Worm (Caenorhabditis elegans) whole organism, L3 larva: ENCODE measurements around the gene glo-4.

ENCODE experiments used
- R02D3.7 ChIP-seq: fragments of 150-350 bp; optimal IDR thresholded peaks from 2 replicates; lab custom pipeline; 2014; ENCODE audit warnings: missing biosample characterization, missing genetic modification characterization
- ZK546.5 ChIP-seq: sonication (generic microtip); optimal IDR thresholded peaks from 2 replicates; lab custom pipeline; 2017; ENCODE audit warnings: missing biosample characterization, missing genetic modification characterization
- aly-2 ChIP-seq: fragments of 150-350 bp; optimal IDR thresholded peaks from 2 replicates; lab custom pipeline; 2014; ENCODE audit warnings: missing biosample characterization, missing genetic modification characterization
- ama-1 ChIP-seq: fragments of 150-350 bp; optimal IDR thresholded peaks from 2 replicates; lab custom pipeline; 2018
- ceh-16 ChIP-seq: sonication (generic microtip); optimal IDR thresholded peaks from 2 replicates; lab custom pipeline; 2017; ENCODE audit warnings: missing biosample characterization, missing genetic modification characterization
- ceh-28 ChIP-seq: fragments of 150-350 bp; optimal IDR thresholded peaks from 2 replicates; lab custom pipeline; 2014; ENCODE audit warnings: missing biosample characterization, missing genetic modification reagents, missing genetic modification characterization
- ceh-82 ChIP-seq: fragments of 150-350 bp; optimal IDR thresholded peaks from 2 replicates; lab custom pipeline; 2014; ENCODE audit warnings: missing biosample characterization, missing genetic modification characterization
- daf-12 ChIP-seq: fragments of 150-350 bp; optimal IDR thresholded peaks from 2 replicates; lab custom pipeline; 2014; ENCODE audit warnings: missing biosample characterization, missing genetic modification reagents, missing genetic modification characterization
- egl-27 ChIP-seq: sonication (generic microtip); optimal IDR thresholded peaks from 4 replicates; lab custom pipeline; 2017; ENCODE audit warnings: missing biosample characterization, missing genetic modification reagents, missing genetic modification characterization
- egl-5 ChIP-seq: fragments of 150-350 bp; optimal IDR thresholded peaks from 2 replicates; lab custom pipeline; 2017; ENCODE audit warnings: missing biosample characterization, missing genetic modification reagents, missing genetic modification characterization, inconsistent platforms
- elt-1 ChIP-seq: fragments of 150-350 bp; optimal IDR thresholded peaks from 2 replicates; lab custom pipeline; 2014; ENCODE audit warnings: missing biosample characterization, missing genetic modification characterization
- elt-2 ChIP-seq: sonication (generic microtip); optimal IDR thresholded peaks from 2 replicates; lab custom pipeline; 2016; ENCODE audit warnings: missing genetic modification reagents, mild to moderate bottlenecking, missing genetic modification characterization, missing compliant biosample characterization
- elt-3 ChIP-seq, 3 experiments: fragments of 150-350 bp in 1 of 3; sonication (generic microtip) in 2 of 3; optimal IDR thresholded peaks; 2 replicates in 2 of 3; 4 replicates in 1 of 3; lab custom pipeline; 2014 to 2017; ENCODE audit warnings: missing biosample characterization in 3 of 3, missing genetic modification characterization in 3 of 3
- fkh-2 ChIP-seq: fragments of 150-350 bp; optimal IDR thresholded peaks from 2 replicates; lab custom pipeline; 2014; ENCODE audit warnings: missing biosample characterization, missing genetic modification reagents, missing genetic modification characterization
- fos-1 ChIP-seq: fragments of 150-350 bp; optimal IDR thresholded peaks from 2 replicates; lab custom pipeline; 2014; ENCODE audit warnings: missing biosample characterization, missing genetic modification characterization
- hmg-11 ChIP-seq: sonication (generic microtip); optimal IDR thresholded peaks from 2 replicates; lab custom pipeline; 2016; ENCODE audit warnings: missing genetic modification characterization, missing compliant biosample characterization
- jun-1 ChIP-seq: fragments of 150-350 bp; optimal IDR thresholded peaks from 2 replicates; lab custom pipeline; 2014; ENCODE audit warnings: missing biosample characterization, missing genetic modification reagents, missing genetic modification characterization
- lin-15B ChIP-seq: fragments of 150-350 bp; optimal IDR thresholded peaks from 2 replicates; lab custom pipeline; 2014; ENCODE audit warnings: missing biosample characterization, missing genetic modification characterization
- lin-39 ChIP-seq: fragments of 150-350 bp; optimal IDR thresholded peaks from 2 replicates; lab custom pipeline; 2018; ENCODE audit warnings: missing biosample characterization, missing genetic modification reagents, missing genetic modification characterization
- lsy-12 ChIP-seq: sonication (generic microtip); optimal IDR thresholded peaks from 2 replicates; lab custom pipeline; 2016; ENCODE audit warnings: mild to moderate bottlenecking, missing genetic modification characterization, missing compliant biosample characterization
- mdl-1 ChIP-seq: fragments of 150-350 bp; optimal IDR thresholded peaks from 2 replicates; lab custom pipeline; 2014; ENCODE audit warnings: missing biosample characterization, missing genetic modification characterization
- mml-1 ChIP-seq: fragments of 150-350 bp; sonication (generic microtip); optimal IDR thresholded peaks from 3 replicates; lab custom pipeline; 2014; ENCODE audit warnings: missing biosample characterization, missing genetic modification characterization
- nfya-1 ChIP-seq: sonication (generic microtip); optimal IDR thresholded peaks from 2 replicates; lab custom pipeline; 2017; ENCODE audit warnings: missing genetic modification characterization, mild to moderate bottlenecking, missing compliant biosample characterization, antibody characterized with exemption, moderate library complexity; ENCODE audit not compliant: insufficient read depth
- nhr-12 ChIP-seq: fragments of 150-350 bp; optimal IDR thresholded peaks from 2 replicates; lab custom pipeline; 2014; ENCODE audit warnings: missing biosample characterization, missing genetic modification characterization
- nhr-23 ChIP-seq: fragments of 150-350 bp; optimal IDR thresholded peaks from 2 replicates; lab custom pipeline; 2014; ENCODE audit warnings: missing biosample characterization, missing genetic modification reagents, missing genetic modification characterization
- nhr-237 ChIP-seq: fragments of 150-350 bp; optimal IDR thresholded peaks from 2 replicates; lab custom pipeline; 2014; ENCODE audit warnings: missing biosample characterization, missing genetic modification characterization
- nhr-25 ChIP-seq: sonication (generic microtip); optimal IDR thresholded peaks from 2 replicates; lab custom pipeline; 2017; ENCODE audit warnings: missing biosample characterization, missing genetic modification characterization
- nhr-43 ChIP-seq: sonication (generic microtip); optimal IDR thresholded peaks from 2 replicates; lab custom pipeline; 2016; ENCODE audit warnings: mild to moderate bottlenecking, missing genetic modification characterization, missing compliant biosample characterization; ENCODE audit not compliant: poor library complexity, severe bottlenecking
- nhr-67 ChIP-seq: fragments of 150-350 bp; optimal IDR thresholded peaks from 2 replicates; lab custom pipeline; 2014; ENCODE audit warnings: missing biosample characterization, missing genetic modification characterization
- nhr-77 ChIP-seq: fragments of 150-350 bp; optimal IDR thresholded peaks from 2 replicates; lab custom pipeline; 2014; ENCODE audit warnings: missing biosample characterization, missing genetic modification characterization
- pha-4 ChIP-seq: fragments of 150-350 bp; optimal IDR thresholded peaks from 2 replicates; lab custom pipeline; 2014; ENCODE audit warnings: missing biosample characterization, missing genetic modification reagents, missing genetic modification characterization
- pqm-1 ChIP-seq: fragments of 150-350 bp; optimal IDR thresholded peaks from 2 replicates; lab custom pipeline; 2017; ENCODE audit warnings: missing biosample characterization, missing genetic modification characterization, inconsistent platforms
- skn-1 ChIP-seq: fragments of 150-350 bp; optimal IDR thresholded peaks from 2 replicates; lab custom pipeline; 2014; ENCODE audit warnings: missing biosample characterization, missing genetic modification characterization
- snpc-4 ChIP-seq: fragments of 150-350 bp; optimal IDR thresholded peaks from 2 replicates; lab custom pipeline; 2014; ENCODE audit warnings: missing biosample characterization, missing genetic modification characterization
- tbx-2 ChIP-seq: sonication (generic microtip); optimal IDR thresholded peaks from 2 replicates; lab custom pipeline; 2016; ENCODE audit warnings: mild to moderate bottlenecking, missing genetic modification characterization, missing compliant biosample characterization
- unc-39 ChIP-seq: sonication (generic microtip); optimal IDR thresholded peaks from 4 replicates; lab custom pipeline; 2017; ENCODE audit warnings: missing biosample characterization, missing genetic modification characterization
- unc-62 ChIP-seq: fragments of 150-350 bp; sonication (generic microtip); optimal IDR thresholded peaks from 4 replicates; lab custom pipeline; 2014; ENCODE audit warnings: missing biosample characterization, missing genetic modification reagents, missing genetic modification characterization
- zag-1 ChIP-seq: fragments of 150-350 bp; optimal IDR thresholded peaks from 2 replicates; lab custom pipeline; 2014; ENCODE audit warnings: missing biosample characterization, missing genetic modification characterization
- ztf-11 ChIP-seq: fragments of 150-350 bp; optimal IDR thresholded peaks from 2 replicates; lab custom pipeline; 2014; ENCODE audit warnings: missing biosample characterization, missing genetic modification characterization
- ztf-4 ChIP-seq: fragments of 150-350 bp; optimal IDR thresholded peaks from 2 replicates; lab custom pipeline; 2014; ENCODE audit warnings: missing biosample characterization, missing genetic modification characterization

Gene glo-4

ce11 chrV:9218214-9218613 lies 24.8 kb downstream of the glo-4 start:
- no peak for TF ChIP-seq elt-3 (tag; optimal IDR thresholded peaks at IDR 0.05; lab: Kevin White, UChicago)
- no peak for TF ChIP-seq unc-39
- TF ChIP-seq ceh-16 (tag; lab: Kevin White, UChicago): no peak
- TF ChIP-seq daf-12 (tag; lab: Kevin White, UChicago): no peak
- TF ChIP-seq nhr-67 (tag; lab: Kevin White, UChicago): no peak
- no peak for TF ChIP-seq ceh-82
- peak; percentile 54 for TF ChIP-seq lin-39
- no peak for TF ChIP-seq ama-1 (lab: Kevin White, UChicago)
- no peak for TF ChIP-seq snpc-4 (tag; lab: Kevin White, UChicago)
- TF ChIP-seq nhr-23: no peak
- no peak for TF ChIP-seq ceh-28 (tag; lab: Kevin White, UChicago)
- no peak for TF ChIP-seq pha-4 (tag; lab: Kevin White, UChicago)
- no peak for TF ChIP-seq pqm-1 (tag; lab: Kevin White, UChicago)
- no peak for TF ChIP-seq nhr-12 (tag; lab: Kevin White, UChicago)
- TF ChIP-seq ztf-4 (tag; lab: Kevin White, UChicago): no peak
- TF ChIP-seq nhr-77 (tag; lab: Kevin White, UChicago): no peak
- no peak for TF ChIP-seq mdl-1
- no peak for TF ChIP-seq aly-2
- no peak for TF ChIP-seq skn-1 (tag; lab: Kevin White, UChicago)
- no peak for TF ChIP-seq egl-27 (tag; lab: Kevin White, UChicago)
- peak; percentile 93 for TF ChIP-seq unc-62
- TF ChIP-seq fos-1 (tag; lab: Kevin White, UChicago): no peak
- no peak for TF ChIP-seq fkh-2 (tag; lab: Kevin White, UChicago)
- peak; percentile 84 for TF ChIP-seq elt-1
- TF ChIP-seq, all 47 proteins: peak for 3

- TF ChIP-seq nhr-23 (no peak), ZK546.5 (no peak), skn-1 (tag; lab: Kevin White, UChicago) (no peak), elt-2 (no peak), pqm-1 (tag; lab: Kevin White, UChicago) (no peak), aly-2 (no peak), nhr-43 (tag; lab: Kevin White, UChicago) (no peak), nhr-67 (tag; lab: Kevin White, UChicago) (no peak), tbx-2 (tag; lab: Kevin White, UChicago) (no peak), egl-5 (tag; lab: Kevin White, UChicago) (no peak), jun-1 (tag; lab: Kevin White, UChicago) (no peak), mdl-1 (no peak), R02D3.7 (no peak), fkh-2 (tag; lab: Kevin White, UChicago) (no peak)
- TF ChIP-seq, all 47 proteins: peak for 0
Observed at ce11 chrV:9217158-9217557, 25.9 kb downstream of the glo-4 start, which contains the start of gene pacs-1. Gene pacs-1, minus strand, starts transcription at chrV:9217258.

ce11 chrV:9213554-9213953 lies 29.5 kb downstream of the glo-4 start, which contains the start of gene mdt-27:
Gene mdt-27, minus strand, starts transcription at chrV:9213654.
- TF ChIP-seq ztf-11 (tag; lab: Kevin White, UChicago) (no peak), nfya-1 (no peak), lsy-12 (no peak), fkh-2 (tag; lab: Kevin White, UChicago) (no peak), R02D3.7 (no peak), nhr-237 (tag; lab: Kevin White, UChicago) (no peak), egl-27 (tag; lab: Kevin White, UChicago) (no peak), egl-5 (tag; lab: Kevin White, UChicago) (no peak), nhr-12 (tag; lab: Kevin White, UChicago) (no peak), ceh-82 (no peak), pqm-1 (tag; lab: Kevin White, UChicago) (no peak)

ce11 chrV:9212499-9212898 lies 30.5 kb downstream of the glo-4 start:
- peak; percentile 17 for TF ChIP-seq fkh-2 (tag; lab: Kevin White, UChicago)
- TF ChIP-seq ztf-11 (tag; lab: Kevin White, UChicago): no peak
- no peak for TF ChIP-seq fos-1 (tag; lab: Kevin White, UChicago)
- TF ChIP-seq zag-1 (tag; lab: Kevin White, UChicago): no peak
- peak; percentile 80 for TF ChIP-seq nhr-25
- TF ChIP-seq hmg-11: peak; percentile 54
- peak; percentile 79 for TF ChIP-seq lin-39
- TF ChIP-seq snpc-4 (tag; lab: Kevin White, UChicago): peak; percentile 73
- no peak for TF ChIP-seq mdl-1
- TF ChIP-seq egl-5 (tag; lab: Kevin White, UChicago): peak; percentile 92
- no peak for TF ChIP-seq unc-62
- no peak for TF ChIP-seq R02D3.7
- TF ChIP-seq pha-4 (tag; lab: Kevin White, UChicago): peak; percentile 91
- peak; percentile 81 for TF ChIP-seq nfya-1
- TF ChIP-seq lin-15B (tag; lab: Kevin White, UChicago): peak; percentile 90
- TF ChIP-seq ceh-16 (tag; lab: Kevin White, UChicago): no peak
- peak; percentile 53 for TF ChIP-seq elt-2
- no peak for TF ChIP-seq ceh-28 (tag; lab: Kevin White, UChicago)
- peak; percentile 54 for TF ChIP-seq nhr-23
- peak; percentile 33 for TF ChIP-seq pqm-1 (tag; lab: Kevin White, UChicago)
- TF ChIP-seq mml-1 (tag; lab: Kevin White, UChicago): no peak
